Worm (Caenorhabditis elegans): Measurements from ENCODE around the gene dre-1.
"Not testable (repeated sequence)": the region's sequence is repeated elsewhere in the genome, so short reads cannot be mapped to it uniquely, and the experiment has no call there.

dre-1 gene

DNA sequence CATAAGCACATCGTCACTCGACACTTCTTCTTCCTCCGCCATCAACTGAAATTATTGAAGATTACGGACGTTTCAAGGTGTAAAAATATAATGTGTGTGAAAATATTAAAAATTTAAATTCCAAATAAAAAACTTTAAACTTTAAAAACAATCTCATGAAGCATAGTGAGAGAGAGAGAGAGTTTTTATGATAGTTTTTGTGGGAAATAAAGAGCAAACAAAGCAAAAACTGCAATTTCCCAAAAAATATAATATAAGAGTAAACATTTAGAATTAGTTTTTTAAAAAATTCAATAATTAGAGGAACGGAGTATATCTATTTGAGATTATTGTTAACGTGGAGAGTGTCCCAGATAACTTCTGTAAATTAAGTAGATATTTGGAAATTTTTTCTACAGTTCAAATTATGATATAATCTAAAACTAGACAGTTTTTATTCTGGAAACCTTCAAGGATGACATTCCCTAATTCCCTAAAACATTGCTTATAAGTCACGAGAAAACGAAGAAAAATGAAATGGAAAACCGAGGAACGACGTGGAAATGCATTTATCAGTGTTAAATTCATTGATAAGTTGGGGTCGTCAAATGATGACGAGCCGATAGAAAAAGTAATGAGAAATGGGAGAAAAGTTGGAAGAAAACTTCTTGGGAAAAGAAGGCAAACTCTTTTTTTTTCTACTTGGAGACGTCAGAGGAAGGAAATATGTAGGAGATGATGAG is at the start of gene dre-1:
Gene dre-1 (minus strand): TSS at position 51 of the 722 bp plus-strand sequence.
- no peak for TF ChIP-seq klf-2 (GFP tag; conservative IDR thresholded peaks at IDR 0.05)
- TF ChIP-seq flt-1 (GFP tag; IDR thresholded peaks at IDR 0.05) = no peak
- TF ChIP-seq tab-1 (GFP tag; IDR thresholded peaks at IDR 0.05) = no peak
- TF ChIP-seq T22C8.4 (GFP tag; IDR thresholded peaks at IDR 0.05) = no peak
- no peak for TF ChIP-seq ztf-29 (GFP tag; IDR thresholded peaks at IDR 0.05)
- TF ChIP-seq cog-1 (tag; optimal IDR thresholded peaks at IDR 0.05) = no peak
- TF ChIP-seq med-1 (GFP tag; optimal IDR thresholded peaks at IDR 0.05; ENCODE audit: insufficient read depth) = no peak
- TF ChIP-seq ref-1 (GFP tag; conservative IDR thresholded peaks at IDR 0.05) = no peak
- TF ChIP-seq ztf-23 (GFP tag; IDR thresholded peaks at IDR 0.05) = no peak

DNA sequence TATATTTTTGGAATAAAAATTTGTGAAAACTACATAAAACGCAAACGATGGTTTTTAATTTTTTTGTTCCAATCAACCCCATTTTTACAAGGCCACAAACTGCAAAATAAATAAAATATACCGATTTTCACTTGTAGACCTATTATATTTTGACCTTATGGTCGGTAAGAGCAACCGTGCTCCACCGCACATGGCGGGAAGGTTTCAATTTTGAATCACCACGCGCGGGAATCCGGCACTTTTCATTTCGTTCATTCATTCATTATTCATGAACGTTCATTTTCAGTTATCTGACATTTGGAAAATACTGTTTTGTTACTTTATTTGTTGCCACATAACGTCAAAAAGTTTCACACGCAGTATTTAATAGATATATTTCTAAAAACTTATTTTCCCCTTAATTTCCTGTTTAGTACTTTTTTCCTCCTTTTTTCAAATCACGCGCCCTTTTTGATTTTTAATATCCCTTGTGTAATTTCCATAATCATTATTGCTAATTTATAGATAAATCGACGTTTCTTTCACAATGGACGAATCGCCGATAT is 47.5 kb upstream of the dre-1 start, which contains the start of gene hcp-1:
Gene hcp-1 (plus strand): TSS at position 495 of the 545 bp plus-strand sequence.
- TF ChIP-seq klf-2 (GFP tag; conservative IDR thresholded peaks at IDR 0.05) (no peak), ztf-23 (GFP tag; IDR thresholded peaks at IDR 0.05) (no peak), ztf-29 (GFP tag; IDR thresholded peaks at IDR 0.05) (no peak), med-1 (GFP tag; optimal IDR thresholded peaks at IDR 0.05; ENCODE audit: insufficient read depth) (no peak), T22C8.4 (GFP tag; IDR thresholded peaks at IDR 0.05) (no peak), tab-1 (GFP tag; IDR thresholded peaks at IDR 0.05) (no peak)

DNA sequence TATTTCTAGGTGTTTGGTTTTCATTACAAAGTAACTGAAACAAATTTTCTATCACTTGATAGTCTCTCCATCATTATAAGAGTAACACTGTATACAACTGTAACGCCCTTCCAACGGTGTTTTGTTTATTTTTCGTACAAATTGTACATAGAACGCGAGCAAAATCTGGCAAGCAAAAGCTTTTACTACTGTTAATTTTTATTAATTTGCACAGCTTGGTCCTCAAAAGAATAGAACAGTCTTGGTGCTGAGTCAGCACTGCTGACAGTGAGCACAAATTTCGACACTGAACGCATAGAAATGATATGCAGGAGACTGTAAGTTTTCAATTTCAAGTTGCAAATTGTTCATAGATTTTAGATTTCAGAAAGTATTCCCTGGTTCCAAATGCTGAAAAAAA is 44.0 kb upstream of the dre-1 start, which contains the start of gene ZK1055.2:
Gene ZK1055.2 (plus strand): TSS at position 301 of the 400 bp plus-strand sequence.
- TF ChIP-seq med-1 (GFP tag; optimal IDR thresholded peaks at IDR 0.05; ENCODE audit: insufficient read depth) (no peak), ztf-29 (GFP tag; IDR thresholded peaks at IDR 0.05) (no peak), T22C8.4 (GFP tag; IDR thresholded peaks at IDR 0.05) (no peak), tab-1 (GFP tag; IDR thresholded peaks at IDR 0.05) (no peak), flt-1 (GFP tag; IDR thresholded peaks at IDR 0.05) (no peak), klf-2 (GFP tag; conservative IDR thresholded peaks at IDR 0.05) (no peak), ztf-23 (GFP tag; IDR thresholded peaks at IDR 0.05) (no peak), ref-1 (GFP tag; conservative IDR thresholded peaks at IDR 0.05) (no peak), cog-1 (tag; optimal IDR thresholded peaks at IDR 0.05) (no peak)

DNA sequence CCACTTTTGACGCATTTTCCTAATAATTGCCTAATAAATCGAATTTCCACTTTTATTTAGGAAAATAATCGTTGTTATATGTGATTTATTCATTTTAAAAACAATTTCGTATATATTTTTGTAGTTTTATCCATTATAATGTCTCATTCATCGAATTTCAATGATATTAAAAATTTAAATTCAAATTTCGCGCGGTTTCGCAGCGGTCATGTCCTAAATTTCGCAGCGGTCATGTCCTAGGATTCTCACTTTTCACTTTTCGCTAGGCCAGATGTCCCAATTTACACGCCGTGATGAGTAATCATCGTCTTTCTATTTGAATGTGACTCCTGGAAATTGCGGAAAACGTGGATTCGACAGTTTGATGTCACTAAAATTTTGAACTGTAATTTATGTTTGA is 35.5 kb upstream of the dre-1 start, which contains the start of gene ZK1055.4:
Gene ZK1055.4 (plus strand): TSS at position 301 of the 400 bp plus-strand sequence.
- not testable (repeated sequence) for TF ChIP-seq tab-1 (GFP tag; IDR thresholded peaks at IDR 0.05); T22C8.4 (GFP tag; IDR thresholded peaks at IDR 0.05); cog-1 (tag; optimal IDR thresholded peaks at IDR 0.05)

DNA sequence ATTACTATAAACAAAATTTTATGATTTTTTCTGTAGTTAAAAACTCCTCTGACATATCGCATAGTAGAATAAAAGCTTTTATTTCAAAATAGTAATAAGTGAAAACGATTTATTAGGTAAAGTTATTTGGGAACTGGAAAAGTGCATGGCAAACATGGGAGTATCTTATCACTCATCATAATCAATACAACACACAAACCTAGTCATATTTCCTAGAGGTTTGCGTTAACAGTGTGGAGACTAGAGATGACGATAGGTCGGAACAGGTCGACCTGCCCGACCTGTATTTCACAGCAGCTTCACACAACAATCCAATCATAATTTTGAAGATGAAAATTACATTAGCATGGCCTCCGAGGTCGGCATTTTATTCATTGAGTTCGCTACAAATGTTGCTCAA is 33.7 kb upstream of the dre-1 start, which contains the start of gene EGAP9.3:
Gene EGAP9.3 (minus strand): TSS at position 131 of the 400 bp plus-strand sequence.
- TF ChIP-seq tab-1 (GFP tag; IDR thresholded peaks at IDR 0.05) (no peak), ztf-29 (GFP tag; IDR thresholded peaks at IDR 0.05) (no peak)

DNA sequence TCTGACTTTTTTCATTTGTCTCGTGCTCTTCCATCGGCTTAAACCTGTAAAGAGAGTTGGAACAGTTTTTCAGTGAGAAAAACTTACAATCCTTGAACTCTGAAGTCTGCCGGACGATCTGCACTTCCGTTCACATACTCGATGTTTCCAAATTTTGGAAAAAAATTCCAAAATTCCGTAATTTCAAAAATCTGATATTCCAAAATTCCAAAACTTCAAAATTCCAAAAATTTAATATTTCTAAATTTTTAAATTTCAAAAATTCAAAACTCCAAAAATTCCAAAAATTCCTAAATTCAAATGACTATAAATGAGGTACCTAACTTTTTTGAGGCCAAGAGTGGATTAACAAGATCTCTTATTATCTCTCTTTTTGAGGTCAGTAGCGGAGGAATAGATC is 30.3 kb upstream of the dre-1 start, which contains the start of gene EGAP9.4:
Gene EGAP9.4 (plus strand): TSS at position 301 of the 400 bp plus-strand sequence.
- TF ChIP-seq cog-1 (tag; optimal IDR thresholded peaks at IDR 0.05) = no peak

DNA sequence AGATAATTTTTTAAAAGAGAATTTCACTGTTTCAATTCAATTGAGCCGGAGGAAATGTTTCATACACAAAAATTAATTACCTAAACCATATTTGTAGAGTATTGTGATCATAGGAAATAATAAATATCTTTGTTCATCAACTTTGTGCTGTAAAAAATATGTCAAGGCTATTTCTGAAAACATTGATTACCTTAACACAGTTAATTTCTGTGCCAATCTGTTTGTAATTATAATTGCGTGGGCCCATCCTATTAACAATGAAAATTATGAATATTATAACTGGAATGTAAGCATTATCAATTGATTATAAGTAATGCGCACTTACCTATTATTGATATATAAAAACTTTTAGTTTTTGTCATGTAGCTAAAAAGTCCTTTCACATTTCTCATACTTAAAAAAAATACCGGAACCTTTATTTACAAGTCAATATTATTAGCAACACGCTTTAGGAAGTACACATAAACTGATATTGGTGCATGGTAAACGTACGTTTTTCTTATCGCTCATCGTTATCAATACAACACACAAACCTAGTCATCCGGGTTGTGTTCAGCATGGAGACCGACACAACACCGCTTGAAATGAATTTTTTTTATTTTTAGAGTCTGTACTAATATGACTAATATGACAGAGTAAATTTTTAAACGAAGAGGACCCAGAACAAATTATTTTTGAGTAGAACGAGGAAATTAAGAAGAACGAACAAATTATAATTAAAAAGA is 29.3 kb upstream of the dre-1 start, which contains the start of gene fut-2:
Gene fut-2 (minus strand): TSS at position 485 of the 725 bp plus-strand sequence.
- TF ChIP-seq cog-1 (tag; optimal IDR thresholded peaks at IDR 0.05) (no peak), ztf-23 (GFP tag; IDR thresholded peaks at IDR 0.05) (no peak), klf-2 (GFP tag; conservative IDR thresholded peaks at IDR 0.05) (no peak), med-1 (GFP tag; optimal IDR thresholded peaks at IDR 0.05; ENCODE audit: insufficient read depth) (no peak), ref-1 (GFP tag; conservative IDR thresholded peaks at IDR 0.05) (no peak), ztf-29 (GFP tag; IDR thresholded peaks at IDR 0.05) (no peak), flt-1 (GFP tag; IDR thresholded peaks at IDR 0.05) (no peak), tab-1 (GFP tag; IDR thresholded peaks at IDR 0.05) (no peak), T22C8.4 (GFP tag; IDR thresholded peaks at IDR 0.05) (no peak)

DNA sequence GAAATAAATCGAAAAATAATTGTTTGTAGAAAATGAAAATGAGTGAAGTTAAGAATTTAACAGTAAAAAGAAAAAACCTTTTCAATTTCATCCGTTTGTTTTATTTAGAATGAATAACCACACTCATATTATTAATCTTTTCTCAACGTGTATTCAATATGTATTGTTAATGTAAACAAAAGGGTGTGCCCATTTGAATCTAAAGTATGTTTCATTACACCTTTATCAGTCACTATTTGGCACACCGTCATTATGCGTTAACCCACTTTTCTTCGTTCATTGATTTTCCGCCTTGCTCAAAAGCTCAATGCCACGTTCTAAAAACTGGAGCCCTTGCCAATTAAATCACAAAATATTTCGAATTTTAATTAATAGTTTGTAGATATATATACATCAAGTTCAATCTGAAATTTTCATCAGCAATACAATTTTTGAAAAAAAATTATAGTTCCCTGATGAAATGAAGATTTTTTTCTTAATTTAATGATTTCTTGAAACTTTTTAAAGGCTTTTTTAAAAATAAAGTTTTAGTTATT is 19.6 kb upstream of the dre-1 start, which contains the start of gene K04A8.1:
Gene K04A8.1 (plus strand): TSS at position 486 of the 536 bp plus-strand sequence.
- no peak for TF ChIP-seq med-1 (GFP tag; optimal IDR thresholded peaks at IDR 0.05; ENCODE audit: insufficient read depth)
- TF ChIP-seq tab-1 (GFP tag; IDR thresholded peaks at IDR 0.05) = no peak
- no peak for TF ChIP-seq ref-1 (GFP tag; conservative IDR thresholded peaks at IDR 0.05)
- TF ChIP-seq cog-1 (tag; optimal IDR thresholded peaks at IDR 0.05) = no peak
- no peak for TF ChIP-seq ztf-23 (GFP tag; IDR thresholded peaks at IDR 0.05)
- no peak for TF ChIP-seq flt-1 (GFP tag; IDR thresholded peaks at IDR 0.05)
- TF ChIP-seq klf-2 (GFP tag; conservative IDR thresholded peaks at IDR 0.05) = no peak
- no peak for TF ChIP-seq T22C8.4 (GFP tag; IDR thresholded peaks at IDR 0.05)
- no peak for TF ChIP-seq ztf-29 (GFP tag; IDR thresholded peaks at IDR 0.05)

DNA sequence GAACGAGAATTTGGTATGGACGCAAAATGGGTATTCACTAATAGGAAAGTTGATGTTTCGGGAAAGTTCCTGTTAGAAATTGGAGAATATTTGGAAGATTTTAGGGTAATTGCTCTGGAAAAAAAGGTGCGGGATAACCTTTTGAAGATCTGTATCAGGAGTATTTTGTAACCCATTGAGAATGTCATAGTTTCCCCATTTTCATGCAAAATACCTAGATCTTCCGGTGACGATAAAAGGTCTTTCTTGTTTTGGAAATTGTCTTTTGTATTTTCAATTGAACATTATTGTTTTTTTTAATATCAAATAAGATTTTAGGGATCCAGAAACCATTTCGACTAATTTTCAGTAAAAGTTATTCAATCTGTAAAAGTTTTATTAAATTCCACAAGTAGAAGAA is 15.3 kb upstream of the dre-1 start, which contains the start of gene spp-19:
Gene spp-19 (minus strand): TSS at position 101 of the 400 bp plus-strand sequence.
- TF ChIP-seq cog-1 (tag; optimal IDR thresholded peaks at IDR 0.05) = no peak
- no peak for TF ChIP-seq ref-1 (GFP tag; conservative IDR thresholded peaks at IDR 0.05)

Measured in whole organism, midembryonic.